Fruit fly (Drosophila melanogaster) whole organism: Measurements from ENCODE around the gene CG33764.

Experiments used
- CG8478 ChIP-seq: fragments of >200 bp; optimal IDR thresholded peaks from 2 replicates; lab custom pipeline; 2018; ENCODE audit warnings: inconsistent platforms
- Dll ChIP-seq: fragments of >200 bp; optimal IDR thresholded peaks from 2 replicates; lab custom pipeline; 2017
- pan ChIP-seq: fragments of >200 bp; optimal IDR thresholded peaks from 2 replicates; lab custom pipeline; 2017
- psq ChIP-seq: fragments of >200 bp; optimal IDR thresholded peaks from 2 replicates; lab custom pipeline; 2017
- usp ChIP-seq: fragments of >200 bp; optimal IDR thresholded peaks from 2 replicates; lab custom pipeline; 2017; ENCODE audit warnings: missing biosample characterization, missing genetic modification characterization, mixed read lengths

DNA sequence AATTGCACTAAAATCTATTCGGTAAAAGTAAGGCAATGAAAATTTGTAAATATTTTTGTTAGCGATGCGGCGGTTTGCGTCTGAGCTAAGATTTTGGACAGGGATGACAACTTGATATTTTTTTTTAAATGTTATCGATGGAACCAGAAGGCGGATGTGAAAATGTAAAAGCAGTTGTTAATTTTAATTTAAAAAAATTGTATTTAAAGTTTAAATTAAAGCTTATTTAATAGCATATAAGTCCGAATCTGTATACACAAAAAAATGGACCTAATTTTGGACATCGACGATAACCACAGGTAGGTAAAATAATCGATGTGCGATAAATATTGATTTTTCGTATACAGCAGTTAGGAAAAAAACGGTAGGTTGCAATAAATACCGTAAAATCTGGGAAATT is 4.9 kb downstream of the CG33764 start, which contains the start of the genes CG11586 and VhaM9.7-a:
- TF ChIP-seq usp (GFP tag; lab: Kevin White, UChicago) (no peak), psq (lab: Kevin White, UChicago) (no peak), pan (lab: Kevin White, UChicago) (no peak), Dll (no peak), CG8478 (lab: Kevin White, UChicago) (no peak)
